Worm (Caenorhabditis elegans) whole organism, mixed stage, embryonic: ENCODE data around the gene Y53C12A.7.

Experiments used
- ceh-43 ChIP-seq: fragments of 200-800 bp; sonication (Bioruptor generic); optimal IDR thresholded peaks from 2 replicates; lab custom pipeline; 2018; ENCODE audit warnings: mild to moderate bottlenecking, missing genetic modification characterization, moderate library complexity, missing compliant biosample characterization
- elt-3 ChIP-seq: fragments of 150-350 bp; optimal IDR thresholded peaks from 2 replicates; lab custom pipeline; 2014; ENCODE audit warnings: missing biosample characterization, missing genetic modification characterization
- flh-1 ChIP-seq: fragments of 200-800 bp; sonication (Bioruptor generic); optimal IDR thresholded peaks from 2 replicates; lab custom pipeline; 2018; ENCODE audit warnings: mild to moderate bottlenecking, missing genetic modification characterization, moderate library complexity, missing compliant biosample characterization
- hlh-1 ChIP-seq: fragments of 150-350 bp; optimal IDR thresholded peaks from 2 replicates; lab custom pipeline; 2014; ENCODE audit warnings: missing biosample characterization, missing genetic modification reagents, missing genetic modification characterization
- mab-5 ChIP-seq: fragments of 150-350 bp; optimal IDR thresholded peaks from 2 replicates; lab custom pipeline; 2014; ENCODE audit warnings: missing biosample characterization, missing genetic modification characterization
- nhr-237 ChIP-seq: fragments of 150-350 bp; optimal IDR thresholded peaks from 2 replicates; lab custom pipeline; 2014; ENCODE audit warnings: missing biosample characterization, missing genetic modification characterization
- nhr-76 ChIP-seq: sonication (generic microtip); optimal IDR thresholded peaks from 2 replicates; lab custom pipeline; 2017; ENCODE audit warnings: missing biosample characterization, missing genetic modification characterization
- snpc-4 ChIP-seq: fragments of 150-350 bp; optimal IDR thresholded peaks from 2 replicates; lab custom pipeline; 2014; ENCODE audit warnings: missing biosample characterization, missing genetic modification characterization
- tbx-8 ChIP-seq: fragments of 200-800 bp; sonication (Bioruptor generic); optimal IDR thresholded peaks from 2 replicates; lab custom pipeline; 2018; ENCODE audit warnings: mild to moderate bottlenecking, missing genetic modification characterization, moderate library complexity, missing compliant biosample characterization
- unc-39 ChIP-seq: fragments of 150-350 bp; optimal IDR thresholded peaks from 2 replicates; lab custom pipeline; 2014; ENCODE audit warnings: missing biosample characterization, missing genetic modification characterization
- unc-62 ChIP-seq: fragments of 150-350 bp; optimal IDR thresholded peaks from 2 replicates; lab custom pipeline; 2014; ENCODE audit warnings: missing biosample characterization, missing genetic modification reagents, missing genetic modification characterization
- ztf-11 ChIP-seq: fragments of 150-350 bp; optimal IDR thresholded peaks from 2 replicates; lab custom pipeline; 2014; ENCODE audit warnings: missing biosample characterization, missing genetic modification characterization

ce11 chrII:9735785-9736184, 35.4 kb downstream of the Y53C12A.7 start:
- TF ChIP-seq unc-39 (no peak), nhr-237 (tag; lab: Kevin White, UChicago) (no peak), snpc-4 (tag; lab: Kevin White, UChicago) (no peak), unc-62 (GFP tag; lab: Kevin White, UChicago) (no peak), flh-1 (GFP tag; lab: Kevin White, UChicago) (no peak), ztf-11 (no peak), elt-3 (tag; lab: Kevin White, UChicago) (no peak), hlh-1 (no peak), ceh-43 (GFP tag; lab: Kevin White, UChicago) (no peak), mab-5 (tag; lab: Kevin White, UChicago) (no peak), nhr-76 (tag; lab: Kevin White, UChicago) (no peak), tbx-8 (GFP tag; lab: Kevin White, UChicago) (no peak)
